Worm (Caenorhabditis elegans) whole organism, L4 larva: ENCODE measurements around the gene clec-125.

Experiments
- F26F4.8 ChIP-seq: fragments of 200-800 bp; sonication (Bioruptor generic); conservative IDR thresholded peaks from 2 replicates; pipeline ENCODE4 v1.3.6; 2022; ENCODE audit warnings: missing genetic modification characterization, missing compliant biosample characterization
- T20F7.1 ChIP-seq: fragments of 200-800 bp; sonication (Bioruptor generic); optimal IDR thresholded peaks from 2 replicates; lab custom pipeline; 2018; ENCODE audit warnings: mild to moderate bottlenecking, missing genetic modification characterization, missing compliant biosample characterization
- T26A8.4 ChIP-seq: fragments of 200-800 bp; sonication (Bioruptor generic); IDR thresholded peaks from 2 replicates; pipeline ENCODE4 v1.3.6; 2022; ENCODE audit warnings: missing genetic modification characterization, missing compliant biosample characterization
- Y48G9A.11 ChIP-seq: fragments of 200-800 bp; sonication (Bioruptor generic); IDR thresholded peaks from 2 replicates; pipeline ENCODE4 v1.3.6; 2022; ENCODE audit warnings: missing genetic modification reagents, missing genetic modification characterization, missing compliant biosample characterization
- Y75B8A.6 ChIP-seq: fragments of 200-800 bp; sonication (Bioruptor generic); IDR thresholded peaks from 2 replicates; pipeline ENCODE4 v1.3.6; 2022; ENCODE audit warnings: missing genetic modification reagents, missing genetic modification characterization, missing compliant biosample characterization
- ZK337.2 ChIP-seq: fragments of 200-800 bp; sonication (Bioruptor generic); IDR thresholded peaks from 2 replicates; pipeline ENCODE4 v1.3.6; 2022; ENCODE audit warnings: missing genetic modification reagents, missing genetic modification characterization, missing compliant biosample characterization
- ZK546.5 ChIP-seq, 2 experiments: sonication (generic microtip); optimal IDR thresholded peaks; 2 replicates each; lab custom pipeline; 2017; ENCODE audit warnings: missing biosample characterization in 2 of 2, missing genetic modification characterization in 2 of 2
- ama-1 ChIP-seq: fragments of 150-350 bp; optimal IDR thresholded peaks from 2 replicates; lab custom pipeline; 2014; ENCODE audit warnings: inconsistent platforms, mixed read lengths
- attf-4 ChIP-seq: sonication (generic microtip); optimal IDR thresholded peaks from 3 replicates; lab custom pipeline; 2017; ENCODE audit warnings: missing biosample characterization, missing genetic modification characterization
- ceh-28 ChIP-seq: fragments of 150-350 bp; optimal IDR thresholded peaks from 2 replicates; lab custom pipeline; 2014; ENCODE audit warnings: missing biosample characterization, missing genetic modification reagents, missing genetic modification characterization
- ceh-32 ChIP-seq: sonication (generic microtip); optimal IDR thresholded peaks from 2 replicates; lab custom pipeline; 2016; ENCODE audit warnings: mild to moderate bottlenecking, missing genetic modification characterization, missing compliant biosample characterization; ENCODE audit not compliant: poor library complexity
- ces-1 ChIP-seq: fragments of 150-350 bp; sonication (generic microtip); optimal IDR thresholded peaks from 4 replicates; lab custom pipeline; 2014; ENCODE audit warnings: missing biosample characterization, missing genetic modification reagents, missing genetic modification characterization
- dmd-6 ChIP-seq: fragments of 200-800 bp; sonication (Bioruptor generic); IDR thresholded peaks from 2 replicates; pipeline ENCODE4 v1.3.6; 2022; ENCODE audit warnings: missing genetic modification reagents, missing genetic modification characterization, missing compliant biosample characterization
- dmd-8 ChIP-seq: fragments of 200-800 bp; sonication (Bioruptor generic); IDR thresholded peaks from 2 replicates; pipeline ENCODE4 v1.3.6; 2022; ENCODE audit warnings: missing genetic modification characterization, missing compliant biosample characterization
- dpl-1 ChIP-seq: fragments of 150-350 bp; optimal IDR thresholded peaks from 2 replicates; lab custom pipeline; 2014; ENCODE audit warnings: missing biosample characterization, missing genetic modification reagents, missing genetic modification characterization
- duxl-1 ChIP-seq: sonication (generic microtip); optimal IDR thresholded peaks from 2 replicates; lab custom pipeline; 2016; ENCODE audit warnings: mild to moderate bottlenecking, missing genetic modification characterization, moderate library complexity, missing compliant biosample characterization; ENCODE audit not compliant: poor library complexity
- dve-1 ChIP-seq: sonication (generic microtip); optimal IDR thresholded peaks from 2 replicates; lab custom pipeline; 2017; ENCODE audit warnings: antibody characterized with exemption, mild to moderate bottlenecking, missing genetic modification characterization, missing compliant biosample characterization; ENCODE audit not compliant: insufficient read depth
- egl-27 ChIP-seq: sonication (generic microtip); optimal IDR thresholded peaks from 3 replicates; lab custom pipeline; 2017; ENCODE audit warnings: missing biosample characterization, missing genetic modification reagents, missing genetic modification characterization
- egl-43 ChIP-seq: fragments of 200-800 bp; sonication (Bioruptor generic); IDR thresholded peaks from 2 replicates; pipeline ENCODE4 v1.3.6; 2022; ENCODE audit warnings: missing genetic modification reagents, missing genetic modification characterization, missing compliant biosample characterization
- gei-8 ChIP-seq: fragments of 200-800 bp; sonication (Bioruptor generic); optimal IDR thresholded peaks from 2 replicates; lab custom pipeline; 2018; ENCODE audit warnings: mild to moderate bottlenecking, missing genetic modification characterization, missing compliant biosample characterization
- hif-1 ChIP-seq, 2 experiments: sonication (generic microtip); optimal IDR thresholded peaks; 2 replicates each; lab custom pipeline; 2016 to 2017; ENCODE audit warnings: missing compliant biosample characterization in 2 of 2, missing genetic modification characterization in 2 of 2, missing genetic modification reagents in 2 of 2, missing genotype in 2 of 2, mild to moderate bottlenecking in 1 of 2
- hlh-30 ChIP-seq: sonication (generic microtip); optimal IDR thresholded peaks from 2 replicates; lab custom pipeline; 2017; ENCODE audit warnings: antibody characterized with exemption, mild to moderate bottlenecking, missing genetic modification characterization, missing compliant biosample characterization; ENCODE audit not compliant: insufficient read depth
- lin-15B ChIP-seq: fragments of 150-350 bp; sonication (generic microtip); optimal IDR thresholded peaks from 3 replicates; lab custom pipeline; 2014; ENCODE audit warnings: missing biosample characterization, missing genetic modification characterization
- lin-29 ChIP-seq: fragments of 200-800 bp; sonication (Bioruptor generic); IDR thresholded peaks from 2 replicates; pipeline ENCODE4 v1.3.6; 2022; ENCODE audit warnings: missing genetic modification reagents, missing genetic modification characterization, missing compliant biosample characterization
- lin-38 ChIP-seq: fragments of 200-800 bp; sonication (Bioruptor generic); IDR thresholded peaks from 2 replicates; pipeline ENCODE4 v1.3.6; 2022; ENCODE audit warnings: missing genetic modification reagents, missing genetic modification characterization, missing compliant biosample characterization
- lin-39 ChIP-seq: fragments of 150-350 bp; optimal IDR thresholded peaks from 2 replicates; lab custom pipeline; 2014; ENCODE audit warnings: missing biosample characterization, missing genetic modification reagents, missing genetic modification characterization
- lsy-2 ChIP-seq, 2 experiments: fragments of 150-350 bp in 1 of 2; sonication (generic microtip) in 1 of 2; optimal IDR thresholded peaks; 2 replicates each; lab custom pipeline; 2014 to 2017; ENCODE audit warnings: missing biosample characterization in 2 of 2, missing genetic modification characterization in 2 of 2
- madf-5 ChIP-seq, 2 experiments: fragments of 200-800 bp; sonication (Bioruptor generic); IDR thresholded peaks; 2 replicates each; pipeline ENCODE4 v1.3.6; 2022; ENCODE audit warnings: missing compliant biosample characterization in 2 of 2, missing genetic modification characterization in 2 of 2
- madf-9 ChIP-seq: fragments of 200-800 bp; sonication (Bioruptor generic); conservative IDR thresholded peaks from 2 replicates; pipeline ENCODE4 v1.3.6; 2022; ENCODE audit warnings: missing genetic modification reagents, missing genetic modification characterization, missing compliant biosample characterization
- mes-2 ChIP-seq: sonication (generic microtip); optimal IDR thresholded peaks from 2 replicates; lab custom pipeline; 2016; ENCODE audit warnings: missing genotype, mild to moderate bottlenecking, missing genetic modification characterization, missing compliant biosample characterization; ENCODE audit not compliant: poor library complexity, severe bottlenecking
- mxl-2 ChIP-seq: fragments of 200-800 bp; sonication (Bioruptor generic); conservative IDR thresholded peaks from 2 replicates; pipeline ENCODE4 v1.3.6; 2022; ENCODE audit warnings: missing genetic modification reagents, missing genetic modification characterization, missing compliant biosample characterization
- mxl-3 ChIP-seq: fragments of 200-800 bp; sonication (Bioruptor generic); optimal IDR thresholded peaks from 2 replicates; lab custom pipeline; 2018; ENCODE audit warnings: mild to moderate bottlenecking, missing genetic modification characterization, missing compliant biosample characterization
- nhr-10 ChIP-seq: fragments of 150-350 bp; optimal IDR thresholded peaks from 2 replicates; lab custom pipeline; 2014; ENCODE audit warnings: missing biosample characterization, missing genetic modification characterization
- nhr-102 ChIP-seq: sonication (generic microtip); optimal IDR thresholded peaks from 2 replicates; lab custom pipeline; 2016; ENCODE audit warnings: mild to moderate bottlenecking, missing genetic modification characterization, moderate library complexity, missing compliant biosample characterization
- nhr-111 ChIP-seq: fragments of 200-800 bp; sonication (Bioruptor generic); optimal IDR thresholded peaks from 2 replicates; lab custom pipeline; 2018; ENCODE audit warnings: mild to moderate bottlenecking, missing genetic modification characterization, missing compliant biosample characterization
- nhr-41 ChIP-seq: fragments of 200-800 bp; sonication (Bioruptor generic); IDR thresholded peaks from 2 replicates; pipeline ENCODE4 v1.3.6; 2022; ENCODE audit warnings: missing genetic modification reagents, missing genetic modification characterization, missing compliant biosample characterization
- nhr-42 ChIP-seq: fragments of 200-800 bp; sonication (Bioruptor generic); IDR thresholded peaks from 2 replicates; pipeline ENCODE4 v1.3.6; 2022; ENCODE audit warnings: missing genetic modification characterization, missing compliant biosample characterization
- nhr-6 ChIP-seq: fragments of 150-350 bp; optimal IDR thresholded peaks from 2 replicates; lab custom pipeline; 2014; ENCODE audit warnings: missing biosample characterization, missing genetic modification characterization
- pha-4 ChIP-seq, 2 experiments: fragments of 150-350 bp in 1 of 2; fragments of 200-800 bp in 1 of 2; sonication (Bioruptor generic) in 1 of 2; IDR thresholded peaks in 1 of 2; optimal IDR thresholded peaks in 1 of 2; 2 replicates each; pipeline versions ENCODE4 v1.3.6 to Lab custom; 2014 to 2022; ENCODE audit warnings: missing genetic modification characterization in 2 of 2, missing genetic modification reagents in 2 of 2, missing biosample characterization in 1 of 2, missing compliant biosample characterization in 1 of 2
- saeg-2 ChIP-seq: fragments of 200-800 bp; sonication (Bioruptor generic); IDR thresholded peaks from 2 replicates; pipeline ENCODE4 v1.3.6; 2022; ENCODE audit warnings: missing genetic modification reagents, missing genetic modification characterization, missing compliant biosample characterization
- snpc-4 ChIP-seq: fragments of 150-350 bp; optimal IDR thresholded peaks from 2 replicates; lab custom pipeline; 2014; ENCODE audit warnings: missing biosample characterization, missing genetic modification characterization
- spr-1 ChIP-seq: sonication (generic microtip); optimal IDR thresholded peaks from 2 replicates; lab custom pipeline; 2016; ENCODE audit warnings: mild to moderate bottlenecking, missing genetic modification characterization, missing compliant biosample characterization
- tra-1 ChIP-seq: fragments of 200-800 bp; sonication (Bioruptor generic); IDR thresholded peaks from 2 replicates; pipeline ENCODE4 v1.3.6; 2022; ENCODE audit warnings: missing genetic modification reagents, missing genetic modification characterization, missing compliant biosample characterization
- unc-62 ChIP-seq, 3 experiments: fragments of 150-350 bp in 1 of 3; sonication (generic microtip); optimal IDR thresholded peaks in 2 of 3; peaks in 1 of 3; 1 replicate in 1 of 3; 2 replicates in 2 of 3; lab custom pipeline; 2014 to 2017; ENCODE audit warnings: missing biosample characterization in 3 of 3, missing genetic modification characterization in 3 of 3, missing genetic modification reagents in 3 of 3, missing genotype in 1 of 3
- zfp-3 ChIP-seq: fragments of 200-800 bp; sonication (Bioruptor generic); conservative IDR thresholded peaks from 2 replicates; pipeline ENCODE4 v1.3.6; 2022; ENCODE audit warnings: missing genetic modification reagents, missing genetic modification characterization, missing compliant biosample characterization
- zip-11 ChIP-seq: fragments of 200-800 bp; sonication (Bioruptor generic); IDR thresholded peaks from 2 replicates; pipeline ENCODE4 v1.3.6; 2022; ENCODE audit warnings: missing genetic modification characterization, missing compliant biosample characterization
- ztf-7 ChIP-seq: fragments of 150-350 bp; optimal IDR thresholded peaks from 2 replicates; lab custom pipeline; 2014; ENCODE audit warnings: missing biosample characterization, missing genetic modification characterization

The clec-125 gene

DNA sequence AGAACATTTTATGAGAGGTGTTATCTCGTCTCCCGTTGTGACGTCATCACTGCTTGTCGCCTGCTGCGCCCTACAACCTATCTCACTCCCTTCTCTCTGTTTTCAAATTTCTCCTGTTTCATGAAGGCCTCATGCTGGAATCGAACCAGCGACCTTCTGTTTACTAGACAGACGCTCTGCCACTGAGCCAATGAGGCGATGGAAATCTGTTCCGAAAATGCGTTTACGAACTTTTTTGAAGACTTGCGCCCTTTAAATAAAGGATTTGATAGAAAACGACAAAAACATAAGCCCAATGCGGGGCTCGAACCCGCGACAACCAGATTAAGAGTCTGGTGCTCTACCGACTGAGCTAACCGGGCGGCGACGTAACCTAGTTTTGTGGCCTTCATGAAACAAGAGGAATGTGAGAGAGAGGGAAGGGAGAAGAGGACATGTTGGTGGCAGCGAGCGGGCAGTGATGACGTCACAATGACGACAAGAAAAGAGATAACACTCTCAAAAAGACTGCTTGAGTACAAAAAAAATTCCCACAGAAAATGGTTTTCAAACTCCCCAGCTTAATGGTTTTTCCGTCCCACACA lies 3.2 kb downstream of the clec-125 start, which contains the start of gene clec-126 (continued):
- TF ChIP-seq mxl-3 (GFP tag; lab: Kevin White, UChicago) (peak; percentile 63), lsy-2 (tag; optimal IDR thresholded peaks at IDR 0.05; lab: Kevin White, UChicago) (peak; percentile 27 to 85), Y48G9A.11 (GFP tag; lab: Robert Waterston, UW) (peak; percentile 73), zfp-3 (GFP tag; lab: Robert Waterston, UW) (0 out of 2 replicates have a peak, but pooled peaks have one; percentile 11), lin-39 (tag; lab: Kevin White, UChicago) (no peak), lin-29 (GFP tag; lab: Robert Waterston, UW) (0 out of 2 replicates have a peak, but pooled peaks have one; percentile 10), ceh-28 (no peak), unc-62 (GFP tag; optimal IDR thresholded peaks at IDR 0.05 in 1 of 2; lab: Kevin White, UChicago) (peak in 1 of 2 experiments; percentile 64), unc-62 (tag; optimal IDR thresholded peaks at IDR 0.05; lab: Kevin White, UChicago) (no peak), dmd-8 (GFP tag; lab: Robert Waterston, UW) (no peak; the same call in 1 of the 2 replicates), lin-38 (GFP tag; lab: Robert Waterston, UW) (peak; percentile 86), nhr-6 (no peak), madf-5 (GFP tag; IDR thresholded peaks at IDR 0.05; lab: Robert Waterston, UW) (0 out of 4 replicates have a peak, but pooled peaks of 1 of the 2 experiments have one; percentile 65), saeg-2 (GFP tag; lab: Robert Waterston, UW) (no peak), mxl-2 (GFP tag; lab: Robert Waterston, UW) (0 out of 2 replicates have a peak, but pooled peaks have one; percentile 12), spr-1 (tag; lab: Kevin White, UChicago) (peak; percentile 91), mes-2 (tag; lab: Kevin White, UChicago) (peak; percentile 58), hlh-30 (tag; lab: Kevin White, UChicago) (peak; percentile 85), F26F4.8 (GFP tag; lab: Robert Waterston, UW) (0 out of 2 replicates have a peak, but pooled peaks have one; percentile 22), egl-43 (GFP tag; lab: Robert Waterston, UW) (peak; percentile 91), dve-1 (peak; percentile 99), T20F7.1 (no peak), ZK546.5 (tag; optimal IDR thresholded peaks at IDR 0.05; lab: Kevin White, UChicago) (no peak), lin-15B (no peak), nhr-111 (GFP tag; lab: Kevin White, UChicago) (peak; percentile 11), pha-4 (GFP tag; IDR thresholded peaks at IDR 0.05; lab: Robert Waterston, UW) (peak; percentile 74; the same call in 1 of the 2 replicates), pha-4 (tag; optimal IDR thresholded peaks at IDR 0.05; lab: Kevin White, UChicago) (peak; percentile 27), zip-11 (GFP tag; lab: Robert Waterston, UW) (0 out of 2 replicates have a peak, but pooled peaks have one; percentile 9), tra-1 (peak; percentile 71; the same call in 1 of the 2 replicates), egl-27 (tag; lab: Kevin White, UChicago) (no peak), Y75B8A.6 (GFP tag; lab: Robert Waterston, UW) (no peak; the same call in 1 of the 2 replicates), madf-9 (GFP tag; lab: Robert Waterston, UW) (peak; percentile 77), ZK337.2 (GFP tag; lab: Robert Waterston, UW) (no peak), dmd-6 (peak; percentile 64), nhr-42 (GFP tag; lab: Robert Waterston, UW) (no peak; the same call in 1 of the 2 replicates), ces-1 (GFP tag; lab: Kevin White, UChicago) (no peak), hif-1 (tag; optimal IDR thresholded peaks at IDR 0.05; lab: Kevin White, UChicago) (peak in 1 of 2 experiments; percentile 45), snpc-4 (tag; lab: Kevin White, UChicago) (peak; percentile 12), gei-8 (GFP tag; lab: Kevin White, UChicago) (peak; percentile 46), ztf-7 (tag; lab: Kevin White, UChicago) (peak; percentile 59), dpl-1 (GFP tag; lab: Kevin White, UChicago) (peak; percentile 47), T26A8.4 (GFP tag; lab: Robert Waterston, UW) (peak; percentile 80), duxl-1 (peak; percentile 67), nhr-41 (GFP tag; lab: Robert Waterston, UW) (no peak; the same call in 1 of the 2 replicates), ama-1 (lab: Kevin White, UChicago) (no peak), attf-4 (no peak), nhr-10 (no peak), nhr-102 (tag; lab: Kevin White, UChicago) (peak; percentile 89), ceh-32 (tag; lab: Kevin White, UChicago) (no peak)
